Worm (Caenorhabditis elegans): Measurements from ENCODE around the gene idpc-3.

ce11 chrV:9621437-9621836, 7.6 kb downstream of the idpc-3 start:
- no peak for TF ChIP-seq him-1 (tag; optimal IDR thresholded peaks at IDR 0.05)
- TF ChIP-seq W03F9.2 (tag; optimal IDR thresholded peaks at IDR 0.05), result no peak
- TF ChIP-seq dao-5 (tag; optimal IDR thresholded peaks at IDR 0.05), result no peak

Data from whole organism, L4/young adult.